Worm (Caenorhabditis elegans) whole organism, L4 larva: ENCODE results near the gene C54C6.5.

ENCODE experiments used
- F37D6.2 ChIP-seq: sonication (generic microtip); optimal IDR thresholded peaks from 2 replicates; lab custom pipeline; 2016; ENCODE audit warnings: mild to moderate bottlenecking, missing genetic modification characterization, missing compliant biosample characterization
- R02D3.7 ChIP-seq: fragments of 150-350 bp; sonication (generic microtip); optimal IDR thresholded peaks from 3 replicates; lab custom pipeline; 2014; ENCODE audit warnings: missing biosample characterization, missing genetic modification characterization
- T20F7.1 ChIP-seq: fragments of 200-800 bp; sonication (Bioruptor generic); optimal IDR thresholded peaks from 2 replicates; lab custom pipeline; 2018; ENCODE audit warnings: mild to moderate bottlenecking, missing genetic modification characterization, missing compliant biosample characterization
- Y48G9A.11 ChIP-seq: fragments of 200-800 bp; sonication (Bioruptor generic); IDR thresholded peaks from 2 replicates; pipeline ENCODE4 v1.3.6; 2022; ENCODE audit warnings: missing genetic modification reagents, missing genetic modification characterization, missing compliant biosample characterization
- Y75B8A.6 ChIP-seq: fragments of 200-800 bp; sonication (Bioruptor generic); IDR thresholded peaks from 2 replicates; pipeline ENCODE4 v1.3.6; 2022; ENCODE audit warnings: missing genetic modification reagents, missing genetic modification characterization, missing compliant biosample characterization
- aha-1 ChIP-seq: fragments of 150-350 bp; peaks from one replicate; lab custom pipeline; 2014; ENCODE audit warnings: missing biosample characterization, missing genetic modification characterization
- aly-2 ChIP-seq: sonication (generic microtip); optimal IDR thresholded peaks from 2 replicates; lab custom pipeline; 2018; ENCODE audit warnings: missing biosample characterization, missing genetic modification characterization
- arid-1 ChIP-seq: fragments of 200-800 bp; sonication (Bioruptor generic); conservative IDR thresholded peaks from 2 replicates; pipeline ENCODE4 v1.3.6; 2022; ENCODE audit warnings: missing genetic modification reagents, missing genetic modification characterization, missing compliant biosample characterization
- ceh-28 ChIP-seq: fragments of 150-350 bp; optimal IDR thresholded peaks from 2 replicates; lab custom pipeline; 2014; ENCODE audit warnings: missing biosample characterization, missing genetic modification reagents, missing genetic modification characterization
- ceh-62 ChIP-seq: sonication (generic microtip); optimal IDR thresholded peaks from 2 replicates; lab custom pipeline; 2017; ENCODE audit warnings: missing biosample characterization, missing genetic modification characterization
- ceh-82 ChIP-seq: sonication (generic microtip); optimal IDR thresholded peaks from 2 replicates; lab custom pipeline; 2017; ENCODE audit warnings: missing biosample characterization, missing genetic modification characterization
- cey-2 ChIP-seq: sonication (generic microtip); optimal IDR thresholded peaks from 3 replicates; lab custom pipeline; 2017; ENCODE audit warnings: missing genetic modification characterization, mild to moderate bottlenecking, missing compliant biosample characterization, antibody characterized with exemption, borderline replicate concordance; ENCODE audit not compliant: insufficient read depth
- daf-12 ChIP-seq: fragments of 150-350 bp; optimal IDR thresholded peaks from 2 replicates; lab custom pipeline; 2014; ENCODE audit warnings: missing biosample characterization, missing genetic modification reagents, missing genetic modification characterization
- dmd-8 ChIP-seq: fragments of 200-800 bp; sonication (Bioruptor generic); IDR thresholded peaks from 2 replicates; pipeline ENCODE4 v1.3.6; 2022; ENCODE audit warnings: missing genetic modification characterization, missing compliant biosample characterization
- dpl-1 ChIP-seq: fragments of 150-350 bp; optimal IDR thresholded peaks from 2 replicates; lab custom pipeline; 2014; ENCODE audit warnings: missing biosample characterization, missing genetic modification reagents, missing genetic modification characterization
- duxl-1 ChIP-seq: sonication (generic microtip); optimal IDR thresholded peaks from 2 replicates; lab custom pipeline; 2016; ENCODE audit warnings: mild to moderate bottlenecking, missing genetic modification characterization, moderate library complexity, missing compliant biosample characterization; ENCODE audit not compliant: poor library complexity
- dve-1 ChIP-seq: sonication (generic microtip); optimal IDR thresholded peaks from 2 replicates; lab custom pipeline; 2017; ENCODE audit warnings: antibody characterized with exemption, mild to moderate bottlenecking, missing genetic modification characterization, missing compliant biosample characterization; ENCODE audit not compliant: insufficient read depth
- egl-43 ChIP-seq: fragments of 200-800 bp; sonication (Bioruptor generic); IDR thresholded peaks from 2 replicates; pipeline ENCODE4 v1.3.6; 2022; ENCODE audit warnings: missing genetic modification reagents, missing genetic modification characterization, missing compliant biosample characterization
- fkh-10 ChIP-seq: fragments of 150-350 bp; optimal IDR thresholded peaks from 2 replicates; lab custom pipeline; 2014; ENCODE audit warnings: missing biosample characterization, missing genetic modification reagents, missing genetic modification characterization
- hif-1 ChIP-seq, 2 experiments: sonication (generic microtip); optimal IDR thresholded peaks; 2 replicates each; lab custom pipeline; 2016 to 2017; ENCODE audit warnings: missing compliant biosample characterization in 2 of 2, missing genetic modification characterization in 2 of 2, missing genetic modification reagents in 2 of 2, missing genotype in 2 of 2, mild to moderate bottlenecking in 1 of 2
- hlh-11 ChIP-seq: fragments of 200-800 bp; sonication (Bioruptor generic); optimal IDR thresholded peaks from 2 replicates; lab custom pipeline; 2018; ENCODE audit warnings: mild to moderate bottlenecking, missing genetic modification characterization, missing compliant biosample characterization
- hlh-30 ChIP-seq: sonication (generic microtip); optimal IDR thresholded peaks from 2 replicates; lab custom pipeline; 2017; ENCODE audit warnings: antibody characterized with exemption, mild to moderate bottlenecking, missing genetic modification characterization, missing compliant biosample characterization; ENCODE audit not compliant: insufficient read depth
- lim-7 ChIP-seq: fragments of 200-800 bp; sonication (Bioruptor generic); IDR thresholded peaks from 2 replicates; pipeline ENCODE4 v1.3.6; 2022; ENCODE audit warnings: missing genetic modification characterization, missing compliant biosample characterization
- lin-13 ChIP-seq: fragments of 150-350 bp; optimal IDR thresholded peaks from 2 replicates; lab custom pipeline; 2014; ENCODE audit warnings: missing biosample characterization, missing genetic modification reagents, missing genetic modification characterization
- lin-15B ChIP-seq: fragments of 150-350 bp; sonication (generic microtip); optimal IDR thresholded peaks from 3 replicates; lab custom pipeline; 2014; ENCODE audit warnings: missing biosample characterization, missing genetic modification characterization
- lin-39 ChIP-seq: fragments of 150-350 bp; optimal IDR thresholded peaks from 2 replicates; lab custom pipeline; 2014; ENCODE audit warnings: missing biosample characterization, missing genetic modification reagents, missing genetic modification characterization
- lir-3 ChIP-seq: sonication (generic microtip); optimal IDR thresholded peaks from 2 replicates; lab custom pipeline; 2016; ENCODE audit warnings: mild to moderate bottlenecking, missing genetic modification characterization, missing compliant biosample characterization
- lsy-2 ChIP-seq, 2 experiments: fragments of 150-350 bp in 1 of 2; sonication (generic microtip) in 1 of 2; optimal IDR thresholded peaks; 2 replicates each; lab custom pipeline; 2014 to 2017; ENCODE audit warnings: missing biosample characterization in 2 of 2, missing genetic modification characterization in 2 of 2
- madf-9 ChIP-seq: fragments of 200-800 bp; sonication (Bioruptor generic); conservative IDR thresholded peaks from 2 replicates; pipeline ENCODE4 v1.3.6; 2022; ENCODE audit warnings: missing genetic modification reagents, missing genetic modification characterization, missing compliant biosample characterization
- mep-1 ChIP-seq: fragments of 150-350 bp; sonication (generic microtip); optimal IDR thresholded peaks from 3 replicates; lab custom pipeline; 2014; ENCODE audit warnings: missing biosample characterization, missing genetic modification characterization
- mxl-3 ChIP-seq: fragments of 200-800 bp; sonication (Bioruptor generic); optimal IDR thresholded peaks from 2 replicates; lab custom pipeline; 2018; ENCODE audit warnings: mild to moderate bottlenecking, missing genetic modification characterization, missing compliant biosample characterization
- nhr-10 ChIP-seq: fragments of 150-350 bp; optimal IDR thresholded peaks from 2 replicates; lab custom pipeline; 2014; ENCODE audit warnings: missing biosample characterization, missing genetic modification characterization
- nhr-102 ChIP-seq: sonication (generic microtip); optimal IDR thresholded peaks from 2 replicates; lab custom pipeline; 2016; ENCODE audit warnings: mild to moderate bottlenecking, missing genetic modification characterization, moderate library complexity, missing compliant biosample characterization
- nhr-237 ChIP-seq: sonication (generic microtip); optimal IDR thresholded peaks from 2 replicates; lab custom pipeline; 2017; ENCODE audit warnings: missing biosample characterization, missing genetic modification characterization
- nhr-28 ChIP-seq: fragments of 150-350 bp; optimal IDR thresholded peaks from 2 replicates; lab custom pipeline; 2014; ENCODE audit warnings: missing biosample characterization, missing genetic modification characterization
- nhr-6 ChIP-seq: fragments of 150-350 bp; optimal IDR thresholded peaks from 2 replicates; lab custom pipeline; 2014; ENCODE audit warnings: missing biosample characterization, missing genetic modification characterization
- pha-4 ChIP-seq, 2 experiments: fragments of 150-350 bp in 1 of 2; fragments of 200-800 bp in 1 of 2; sonication (Bioruptor generic) in 1 of 2; IDR thresholded peaks in 1 of 2; optimal IDR thresholded peaks in 1 of 2; 2 replicates each; pipeline versions ENCODE4 v1.3.6 to Lab custom; 2014 to 2022; ENCODE audit warnings: missing genetic modification characterization in 2 of 2, missing genetic modification reagents in 2 of 2, missing biosample characterization in 1 of 2, missing compliant biosample characterization in 1 of 2
- pqm-1 ChIP-seq: sonication (generic microtip); optimal IDR thresholded peaks from 2 replicates; lab custom pipeline; 2017; ENCODE audit warnings: missing biosample characterization, missing genetic modification characterization
- rbr-2 ChIP-seq: sonication (generic microtip); optimal IDR thresholded peaks from 2 replicates; lab custom pipeline; 2016; ENCODE audit warnings: missing genotype, missing genetic modification characterization, missing compliant biosample characterization
- saeg-2 ChIP-seq: fragments of 200-800 bp; sonication (Bioruptor generic); IDR thresholded peaks from 2 replicates; pipeline ENCODE4 v1.3.6; 2022; ENCODE audit warnings: missing genetic modification reagents, missing genetic modification characterization, missing compliant biosample characterization
- sdz-12 ChIP-seq: fragments of 200-800 bp; sonication (Bioruptor generic); optimal IDR thresholded peaks from 2 replicates; lab custom pipeline; 2018; ENCODE audit warnings: mild to moderate bottlenecking, missing genetic modification characterization, missing compliant biosample characterization
- skn-1 ChIP-seq: fragments of 150-350 bp; optimal IDR thresholded peaks from 2 replicates; lab custom pipeline; 2014; ENCODE audit warnings: missing biosample characterization, missing genetic modification characterization
- snpc-4 ChIP-seq: fragments of 150-350 bp; optimal IDR thresholded peaks from 2 replicates; lab custom pipeline; 2014; ENCODE audit warnings: missing biosample characterization, missing genetic modification characterization
- spr-1 ChIP-seq: sonication (generic microtip); optimal IDR thresholded peaks from 2 replicates; lab custom pipeline; 2016; ENCODE audit warnings: mild to moderate bottlenecking, missing genetic modification characterization, missing compliant biosample characterization
- unc-130 ChIP-seq: sonication (generic microtip); optimal IDR thresholded peaks from 2 replicates; lab custom pipeline; 2016; ENCODE audit warnings: missing genetic modification reagents, missing genetic modification characterization, missing compliant biosample characterization
- unc-39 ChIP-seq: sonication (generic microtip); optimal IDR thresholded peaks from 2 replicates; lab custom pipeline; 2017; ENCODE audit warnings: missing biosample characterization, missing genetic modification characterization
- vab-7 ChIP-seq: fragments of 200-800 bp; sonication (Bioruptor generic); IDR thresholded peaks from 2 replicates; pipeline ENCODE4 v1.3.6; 2022; ENCODE audit warnings: missing genetic modification reagents, missing genetic modification characterization, missing compliant biosample characterization
- zag-1 ChIP-seq: fragments of 150-350 bp; optimal IDR thresholded peaks from 2 replicates; lab custom pipeline; 2014; ENCODE audit warnings: missing biosample characterization, missing genetic modification characterization
- zfp-2 ChIP-seq: sonication (generic microtip); optimal IDR thresholded peaks from 2 replicates; lab custom pipeline; 2016; ENCODE audit warnings: mild to moderate bottlenecking, missing genetic modification characterization, missing compliant biosample characterization
- zfp-3 ChIP-seq: fragments of 200-800 bp; sonication (Bioruptor generic); conservative IDR thresholded peaks from 2 replicates; pipeline ENCODE4 v1.3.6; 2022; ENCODE audit warnings: missing genetic modification reagents, missing genetic modification characterization, missing compliant biosample characterization
- zip-11 ChIP-seq: fragments of 200-800 bp; sonication (Bioruptor generic); IDR thresholded peaks from 2 replicates; pipeline ENCODE4 v1.3.6; 2022; ENCODE audit warnings: missing genetic modification characterization, missing compliant biosample characterization

Gene C54C6.5

ce11 chrIII:3509908-3510307 is 39.7 kb downstream of the C54C6.5 start, which contains the start of the genes M01F1.4 and mrpl-35 (continued):
- TF ChIP-seq hif-1 (tag; optimal IDR thresholded peaks at IDR 0.05; lab: Kevin White, UChicago) (no peak), nhr-102 (no peak), madf-9 (GFP tag; lab: Robert Waterston, UW) (no peak), lin-15B (tag; lab: Kevin White, UChicago) (no peak), nhr-237 (no peak), arid-1 (no peak), Y75B8A.6 (no peak), hlh-11 (tag; lab: Kevin White, UChicago) (no peak), fkh-10 (GFP tag; lab: Kevin White, UChicago) (no peak), R02D3.7 (no peak), ceh-82 (tag; lab: Kevin White, UChicago) (no peak), mxl-3 (GFP tag; lab: Kevin White, UChicago) (no peak), Y48G9A.11 (no peak), dpl-1 (GFP tag; lab: Kevin White, UChicago) (peak; percentile 64), F37D6.2 (tag; lab: Kevin White, UChicago) (no peak), daf-12 (tag; lab: Kevin White, UChicago) (no peak), unc-130 (GFP tag; lab: Kevin White, UChicago) (peak; percentile 66), rbr-2 (tag; lab: Kevin White, UChicago) (peak; percentile 25), dve-1 (tag; lab: Kevin White, UChicago) (peak; percentile 57), nhr-28 (peak; percentile 7), spr-1 (no peak), nhr-6 (tag; lab: Kevin White, UChicago) (peak; percentile 36), vab-7 (GFP tag; lab: Robert Waterston, UW) (no peak), aha-1 (peak; percentile 85), lin-39 (tag; lab: Kevin White, UChicago) (no peak), zfp-2 (no peak), duxl-1 (tag; lab: Kevin White, UChicago) (no peak), ceh-62 (tag; lab: Kevin White, UChicago) (no peak), hlh-30 (tag; lab: Kevin White, UChicago) (peak; percentile 36), saeg-2 (GFP tag; lab: Robert Waterston, UW) (no peak), mep-1 (peak; percentile 46), lin-13 (GFP tag; lab: Kevin White, UChicago) (no peak), nhr-10 (tag; lab: Kevin White, UChicago) (no peak), lsy-2 (tag; optimal IDR thresholded peaks at IDR 0.05; lab: Kevin White, UChicago) (peak in 1 of 2 experiments; percentile 97), cey-2 (no peak), pqm-1 (tag; lab: Kevin White, UChicago) (no peak), lir-3 (no peak), egl-43 (GFP tag; lab: Robert Waterston, UW) (no peak), sdz-12 (GFP tag; lab: Kevin White, UChicago) (no peak), ceh-28 (tag; lab: Kevin White, UChicago) (no peak), aly-2 (tag; lab: Kevin White, UChicago) (no peak)

DNA sequence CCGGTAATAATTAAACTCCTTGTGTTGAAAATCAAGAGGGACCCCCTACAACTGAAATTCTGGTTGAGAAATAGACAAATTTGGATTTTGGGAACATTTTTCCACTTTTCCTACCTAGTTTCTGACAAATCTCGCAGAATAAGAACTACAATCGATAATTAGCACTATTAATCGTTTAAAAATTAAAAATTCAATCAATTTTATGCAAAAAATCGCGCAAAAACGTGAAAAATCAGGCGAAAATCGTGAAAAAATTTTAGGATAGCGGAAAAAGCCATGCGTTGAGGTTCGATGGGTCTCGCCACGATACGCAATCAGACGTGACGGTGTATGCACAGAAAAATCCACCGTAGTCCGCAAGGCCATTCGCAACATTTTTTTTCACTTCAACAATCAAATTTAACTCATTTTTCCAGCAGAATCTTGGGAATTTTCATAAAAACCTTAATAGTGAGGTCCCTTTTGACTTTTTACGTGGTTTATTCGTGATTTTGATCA is 44.5 kb downstream of the C54C6.5 start, which contains the start of gene lias-1:
lias-1 (minus strand) TSS at position 51 of the 498 bp plus-strand sequence.
- TF ChIP-seq zfp-2 (peak; percentile 27), snpc-4 (tag; lab: Kevin White, UChicago) (no peak), lim-7 (GFP tag; lab: Robert Waterston, UW) (no peak), pha-4 (GFP tag; IDR thresholded peaks at IDR 0.05; lab: Robert Waterston, UW) (no peak), pha-4 (tag; optimal IDR thresholded peaks at IDR 0.05; lab: Kevin White, UChicago) (peak; percentile 33), cey-2 (no peak), lin-15B (tag; lab: Kevin White, UChicago) (no peak), hlh-11 (tag; lab: Kevin White, UChicago) (peak; percentile 69), zag-1 (tag; lab: Kevin White, UChicago) (no peak), lin-39 (tag; lab: Kevin White, UChicago) (no peak), zip-11 (GFP tag; lab: Robert Waterston, UW) (no peak), zfp-3 (GFP tag; lab: Robert Waterston, UW) (no peak), egl-43 (GFP tag; lab: Robert Waterston, UW) (no peak), unc-130 (GFP tag; lab: Kevin White, UChicago) (peak; percentile 8), fkh-10 (GFP tag; lab: Kevin White, UChicago) (peak; percentile 52), skn-1 (tag; lab: Kevin White, UChicago) (no peak), unc-39 (no peak), daf-12 (tag; lab: Kevin White, UChicago) (no peak), nhr-237 (no peak), T20F7.1 (GFP tag; lab: Kevin White, UChicago) (peak; percentile 76), dmd-8 (GFP tag; lab: Robert Waterston, UW) (no peak)
